Worm (Caenorhabditis elegans): ENCODE measurements around the gene chil-2.
A peak's percentile ranks its signal among the peaks of the same experiment; 100 is the strongest.

chil-2 gene

ce11 chrII:9841985-9842505, 32.4 kb downstream of the chil-2 start, which contains the start of gene rnh-1.2:
Gene rnh-1.2, minus strand, starts transcription at chrII:9842035.
- TF ChIP-seq lin-15B (tag; optimal IDR thresholded peaks at IDR 0.05) = no peak
- no peak for TF ChIP-seq pag-3 (tag; optimal IDR thresholded peaks at IDR 0.05; ENCODE audit: borderline replicate concordance, insufficient read depth)
- TF ChIP-seq aha-1 (tag; optimal IDR thresholded peaks at IDR 0.05) = no peak
- no peak for TF ChIP-seq nhr-237 (tag; optimal IDR thresholded peaks at IDR 0.05)
- TF ChIP-seq isw-1 (GFP tag; IDR thresholded peaks at IDR 0.05) = no peak
- no peak for TF ChIP-seq lir-3 (tag; optimal IDR thresholded peaks at IDR 0.05; ENCODE audit: poor library complexity)
- TF ChIP-seq unc-30 (tag; optimal IDR thresholded peaks at IDR 0.05) = no peak
- TF ChIP-seq unc-98 (GFP tag; IDR thresholded peaks at IDR 0.05) = no peak
- TF ChIP-seq blmp-1 (tag; optimal IDR thresholded peaks at IDR 0.05) = no peak
- TF ChIP-seq irx-1 (tag; optimal IDR thresholded peaks at IDR 0.05) = no peak
- no peak for TF ChIP-seq ama-1 (optimal IDR thresholded peaks at IDR 0.05)
- TF ChIP-seq egl-13 (tag; optimal IDR thresholded peaks at IDR 0.05) = no peak
- no peak for TF ChIP-seq mdl-1 (tag; optimal IDR thresholded peaks at IDR 0.05)
- no peak for TF ChIP-seq nhr-77 (tag; optimal IDR thresholded peaks at IDR 0.05)
- TF ChIP-seq skn-1 (tag; optimal IDR thresholded peaks at IDR 0.05) = no peak
- no peak for TF ChIP-seq fos-1 (tag; optimal IDR thresholded peaks at IDR 0.05)
- no peak for TF ChIP-seq elt-3 (tag; optimal IDR thresholded peaks at IDR 0.05)
- no peak for TF ChIP-seq lin-13 (GFP tag; optimal IDR thresholded peaks at IDR 0.05)

DNA sequence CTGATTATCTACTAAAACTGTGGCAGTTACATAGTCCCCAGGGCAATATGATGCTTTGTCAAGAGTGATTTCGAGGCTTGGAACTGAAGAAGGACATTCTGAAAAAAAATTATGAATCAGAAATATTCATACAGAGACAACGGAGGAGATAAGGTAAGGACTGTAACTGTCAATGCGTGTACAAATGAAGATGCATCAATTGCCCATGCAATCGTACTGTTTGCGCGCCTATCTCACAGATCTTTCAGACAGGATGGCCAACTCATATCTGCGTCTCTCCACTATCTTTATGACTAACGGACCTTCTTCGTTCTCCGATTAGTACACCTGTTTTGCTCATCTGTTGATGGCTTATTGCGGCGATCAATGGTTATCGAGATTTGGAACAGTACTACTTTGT, 34.1 kb downstream of the chil-2 start, which contains the start of gene ZK938.11:
ZK938.11 (minus strand) TSS at position 101 of the 400 bp plus-strand sequence.
- TF ChIP-seq blmp-1 (tag; optimal IDR thresholded peaks at IDR 0.05) = no peak
- no peak for TF ChIP-seq ceh-8 (GFP tag; optimal IDR thresholded peaks at IDR 0.05)
- no peak for TF ChIP-seq dsc-1 (tag; optimal IDR thresholded peaks at IDR 0.05)
- no peak for TF ChIP-seq F16B12.6 (tag; optimal IDR thresholded peaks at IDR 0.05)
- TF ChIP-seq nhr-76 (tag; optimal IDR thresholded peaks at IDR 0.05) = no peak

DNA sequence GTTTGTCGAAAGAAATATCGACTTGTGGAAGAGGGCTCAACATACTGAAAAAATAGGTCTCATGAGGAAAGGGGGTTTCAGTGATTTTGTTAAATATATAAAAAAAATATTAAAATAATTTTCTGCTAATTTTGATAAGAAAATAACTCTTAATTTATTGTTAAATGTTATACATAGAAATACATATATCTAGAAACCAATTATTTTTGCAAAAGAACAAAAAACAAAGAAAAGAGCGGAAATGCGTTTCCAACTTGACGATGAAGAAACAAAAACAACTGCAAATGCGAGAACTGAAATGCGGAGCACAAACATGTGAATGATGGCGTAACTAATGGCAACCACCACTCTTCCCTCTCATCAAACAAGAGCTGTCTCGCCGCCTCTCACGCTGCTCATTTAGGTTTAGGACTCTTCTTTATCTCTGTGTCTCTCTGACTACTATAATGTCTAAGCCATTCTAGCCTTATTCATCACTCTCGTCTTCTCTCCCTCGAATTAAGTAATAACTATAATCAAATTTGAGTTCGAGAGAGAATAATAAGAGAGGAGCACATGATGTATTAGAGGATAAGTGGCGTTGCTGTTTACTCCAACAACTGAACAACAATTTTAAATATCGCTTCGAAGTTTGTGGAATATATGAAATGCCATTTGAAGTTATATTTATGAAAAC, 36.0 kb downstream of the chil-2 start, which contains the start of gene arrd-4:
arrd-4 (minus strand) TSS at position 51 of the 676 bp plus-strand sequence.
- TF ChIP-seq nhr-47 (tag; optimal IDR thresholded peaks at IDR 0.05) (no peak), swsn-7 (tag; optimal IDR thresholded peaks at IDR 0.05) (peak; percentile 1), pax-3 (tag; optimal IDR thresholded peaks at IDR 0.05) (peak; percentile 47), ceh-8 (GFP tag; optimal IDR thresholded peaks at IDR 0.05) (peak; percentile 87), lin-15B (tag; optimal IDR thresholded peaks at IDR 0.05) (no peak), egl-13 (tag; optimal IDR thresholded peaks at IDR 0.05) (peak; percentile 4), fkh-8 (tag; optimal IDR thresholded peaks at IDR 0.05) (peak; percentile 88)

ce11 chrII:9835958-9836357, 38.5 kb downstream of the chil-2 start:
- TF ChIP-seq ztf-4 (tag; optimal IDR thresholded peaks at IDR 0.05) = no peak
- no peak for TF ChIP-seq ces-1 (GFP tag; optimal IDR thresholded peaks at IDR 0.05)
- no peak for TF ChIP-seq skn-1 (tag; optimal IDR thresholded peaks at IDR 0.05)
- TF ChIP-seq F16B12.6 (tag; optimal IDR thresholded peaks at IDR 0.05) = no peak
- no peak for TF ChIP-seq lin-13 (GFP tag; optimal IDR thresholded peaks at IDR 0.05)
- TF ChIP-seq ceh-82 (tag; optimal IDR thresholded peaks at IDR 0.05) = no peak
- no peak for TF ChIP-seq lsy-2 (tag; optimal IDR thresholded peaks at IDR 0.05)
- no peak for TF ChIP-seq ceh-90 (tag; optimal IDR thresholded peaks at IDR 0.05)
- TF ChIP-seq unc-62 (GFP tag; optimal IDR thresholded peaks at IDR 0.05) = no peak
- no peak for TF ChIP-seq nhr-28 (tag; optimal IDR thresholded peaks at IDR 0.05)
- no peak for TF ChIP-seq ceh-63 (GFP tag; optimal IDR thresholded peaks at IDR 0.05)
- TF ChIP-seq jun-1 (tag; optimal IDR thresholded peaks at IDR 0.05) = no peak
- TF ChIP-seq lin-14 (GFP tag; optimal IDR thresholded peaks at IDR 0.05) = no peak
- TF ChIP-seq lin-35 (GFP tag; optimal IDR thresholded peaks at IDR 0.05) = no peak
- no peak for TF ChIP-seq ztf-11 (tag; optimal IDR thresholded peaks at IDR 0.05)
- TF ChIP-seq sox-4 (tag; optimal IDR thresholded peaks at IDR 0.05) = no peak
